Fruit fly (Drosophila melanogaster): ENCODE measurements around the gene Rad17.

Gene Rad17

dm6 chr3R:14655912-14656700 is 6.9 kb downstream of the Rad17 start (continued):
- peak; percentile 64 for TF ChIP-seq CG32006 (GFP tag; optimal IDR thresholded peaks at IDR 0.05)
- 0 out of 3 replicates have a peak, but pooled peaks have one; percentile 25 for TF ChIP-seq CG6163 (GFP tag; IDR thresholded peaks at IDR 0.05)
- no peak for TF ChIP-seq CG7368 (GFP tag; optimal IDR thresholded peaks at IDR 0.05)
- no peak; the same call in 1 of the 2 replicates for TF ChIP-seq CG11294 (GFP tag; IDR thresholded peaks at IDR 0.05)
- peak; percentile 33 for TF ChIP-seq OdsH (GFP tag; optimal IDR thresholded peaks at IDR 0.05)
- TF ChIP-seq lz (GFP tag; optimal IDR thresholded peaks at IDR 0.05): peak; percentile 4
- TF ChIP-seq dac (GFP tag; optimal IDR thresholded peaks at IDR 0.05): peak; percentile 12

dm6 chr3R:14654976-14655896 is 7.8 kb downstream of the Rad17 start:
- TF ChIP-seq Eip78C (GFP tag) (peak; percentile 98), dac (GFP tag; optimal IDR thresholded peaks at IDR 0.05) (peak; percentile 73), Ets21C (GFP tag; optimal IDR thresholded peaks at IDR 0.05) (peak; percentile 90), Met (GFP tag; optimal IDR thresholded peaks at IDR 0.05) (peak; percentile 95), CG11294 (GFP tag; IDR thresholded peaks at IDR 0.05) (peak; percentile 82), topi (GFP tag; optimal IDR thresholded peaks at IDR 0.05) (peak; percentile 93), Ets96B (tag; optimal IDR thresholded peaks at IDR 0.05) (peak; percentile 91), Gug (GFP tag; IDR thresholded peaks at IDR 0.05) (peak; percentile 93), Eip93F (GFP tag; optimal IDR thresholded peaks at IDR 0.05) (peak; percentile 83), Hr38 (GFP tag; optimal IDR thresholded peaks at IDR 0.05) (no peak), Lpt (GFP tag; optimal IDR thresholded peaks at IDR 0.05) (peak; percentile 79), Hr39 (GFP tag; optimal IDR thresholded peaks at IDR 0.05) (peak; percentile 94), CG3919 (GFP tag; optimal IDR thresholded peaks at IDR 0.05) (peak; percentile 95), acj6 (GFP tag; optimal IDR thresholded peaks at IDR 0.05) (peak; percentile 93), CG32006 (GFP tag; optimal IDR thresholded peaks at IDR 0.05) (peak; percentile 92), vri (GFP tag; optimal IDR thresholded peaks at IDR 0.05) (peak; percentile 95), fd59A (GFP tag; optimal IDR thresholded peaks at IDR 0.05) (peak; percentile 90), ss (GFP tag; optimal IDR thresholded peaks at IDR 0.05) (peak; percentile 91 to 92), CG8632 (GFP tag; optimal IDR thresholded peaks at IDR 0.05) (peak; percentile 93), Sox102F (GFP tag; optimal IDR thresholded peaks at IDR 0.05) (peak; percentile 95), CG1621 (tag; optimal IDR thresholded peaks at IDR 0.05) (peak; percentile 92), fkh (GFP tag; optimal IDR thresholded peaks at IDR 0.05) (peak; percentile 66), CG16779 (tag; optimal IDR thresholded peaks at IDR 0.05) (peak; percentile 89), CG9139 (GFP tag; optimal IDR thresholded peaks at IDR 0.05) (peak; percentile 82), Eip75B (GFP tag; optimal IDR thresholded peaks at IDR 0.05) (peak; percentile 94), CG3032 (tag; optimal IDR thresholded peaks at IDR 0.05) (peak; percentile 92), Blimp-1 (GFP tag; optimal IDR thresholded peaks at IDR 0.05) (peak; percentile 78), dsx (GFP tag; optimal IDR thresholded peaks at IDR 0.05; ENCODE audit: poor library complexity, severe bottlenecking) (peak; percentile 90), Hr4 (GFP tag; optimal IDR thresholded peaks at IDR 0.05) (peak; percentile 94), CG10669 (GFP tag; optimal IDR thresholded peaks at IDR 0.05) (peak; percentile 92), CG6276 (GFP tag; optimal IDR thresholded peaks at IDR 0.05) (peak; percentile 93), salr (GFP tag; optimal IDR thresholded peaks at IDR 0.05) (peak; percentile 79 to 91), net (GFP tag; optimal IDR thresholded peaks at IDR 0.05) (peak; percentile 92), CG7368 (GFP tag; optimal IDR thresholded peaks at IDR 0.05) (peak; percentile 85), CG6163 (GFP tag; IDR thresholded peaks at IDR 0.05) (peak; percentile 96), lz (GFP tag; optimal IDR thresholded peaks at IDR 0.05) (peak; percentile 94), CG4318 (GFP tag; optimal IDR thresholded peaks at IDR 0.05) (peak; percentile 79), Sox14 (GFP tag; optimal IDR thresholded peaks at IDR 0.05) (peak; percentile 95), CG8119 (GFP tag; IDR thresholded peaks at IDR 0.05) (peak; percentile 91), CG6792 (GFP tag; optimal IDR thresholded peaks at IDR 0.05) (peak; percentile 94), svp (GFP tag) (peak; percentile 97), Sox15 (GFP tag; optimal IDR thresholded peaks at IDR 0.05) (peak; percentile 86), CG11762 (GFP tag; optimal IDR thresholded peaks at IDR 0.05; ENCODE audit: insufficient read depth) (peak; percentile 86)

Data from whole organism, prepupa.